Worm (Caenorhabditis elegans) whole organism, L3 larva: ENCODE measurements around the gene Y16B4A.2.

Experiments used
- ZK546.5 ChIP-seq: sonication (generic microtip); optimal IDR thresholded peaks from 2 replicates; lab custom pipeline; 2017; ENCODE audit warnings: missing biosample characterization, missing genetic modification characterization
- aly-2 ChIP-seq: fragments of 150-350 bp; optimal IDR thresholded peaks from 2 replicates; lab custom pipeline; 2014; ENCODE audit warnings: missing biosample characterization, missing genetic modification characterization
- ama-1 ChIP-seq: fragments of 150-350 bp; optimal IDR thresholded peaks from 2 replicates; lab custom pipeline; 2018
- ceh-16 ChIP-seq: sonication (generic microtip); optimal IDR thresholded peaks from 2 replicates; lab custom pipeline; 2017; ENCODE audit warnings: missing biosample characterization, missing genetic modification characterization
- ceh-82 ChIP-seq: fragments of 150-350 bp; optimal IDR thresholded peaks from 2 replicates; lab custom pipeline; 2014; ENCODE audit warnings: missing biosample characterization, missing genetic modification characterization
- ceh-9 ChIP-seq: sonication (generic microtip); optimal IDR thresholded peaks from 2 replicates; lab custom pipeline; 2018; ENCODE audit warnings: missing biosample characterization, missing genetic modification characterization
- daf-12 ChIP-seq: fragments of 150-350 bp; optimal IDR thresholded peaks from 2 replicates; lab custom pipeline; 2014; ENCODE audit warnings: missing biosample characterization, missing genetic modification reagents, missing genetic modification characterization
- egl-5 ChIP-seq: fragments of 150-350 bp; optimal IDR thresholded peaks from 2 replicates; lab custom pipeline; 2017; ENCODE audit warnings: missing biosample characterization, missing genetic modification reagents, missing genetic modification characterization, inconsistent platforms
- elt-1 ChIP-seq: fragments of 150-350 bp; optimal IDR thresholded peaks from 2 replicates; lab custom pipeline; 2014; ENCODE audit warnings: missing biosample characterization, missing genetic modification characterization
- elt-2 ChIP-seq: sonication (generic microtip); optimal IDR thresholded peaks from 2 replicates; lab custom pipeline; 2016; ENCODE audit warnings: missing genetic modification reagents, mild to moderate bottlenecking, missing genetic modification characterization, missing compliant biosample characterization
- elt-3 ChIP-seq, 3 experiments: fragments of 150-350 bp in 1 of 3; sonication (generic microtip) in 2 of 3; optimal IDR thresholded peaks; 2 replicates in 2 of 3; 4 replicates in 1 of 3; lab custom pipeline; 2014 to 2017; ENCODE audit warnings: missing biosample characterization in 3 of 3, missing genetic modification characterization in 3 of 3
- eor-1 ChIP-seq, 2 experiments: fragments of 150-350 bp; optimal IDR thresholded peaks; 2 replicates each; lab custom pipeline; 2014 to 2018; ENCODE audit warnings: missing biosample characterization in 2 of 2, missing genetic modification characterization in 2 of 2
- fkh-2 ChIP-seq: fragments of 150-350 bp; optimal IDR thresholded peaks from 2 replicates; lab custom pipeline; 2014; ENCODE audit warnings: missing biosample characterization, missing genetic modification reagents, missing genetic modification characterization
- fos-1 ChIP-seq: fragments of 150-350 bp; optimal IDR thresholded peaks from 2 replicates; lab custom pipeline; 2014; ENCODE audit warnings: missing biosample characterization, missing genetic modification characterization
- hmg-11 ChIP-seq: sonication (generic microtip); optimal IDR thresholded peaks from 2 replicates; lab custom pipeline; 2016; ENCODE audit warnings: missing genetic modification characterization, missing compliant biosample characterization
- lin-15B ChIP-seq: fragments of 150-350 bp; optimal IDR thresholded peaks from 2 replicates; lab custom pipeline; 2014; ENCODE audit warnings: missing biosample characterization, missing genetic modification characterization
- lin-39 ChIP-seq: fragments of 150-350 bp; optimal IDR thresholded peaks from 2 replicates; lab custom pipeline; 2018; ENCODE audit warnings: missing biosample characterization, missing genetic modification reagents, missing genetic modification characterization
- lsy-12 ChIP-seq: sonication (generic microtip); optimal IDR thresholded peaks from 2 replicates; lab custom pipeline; 2016; ENCODE audit warnings: mild to moderate bottlenecking, missing genetic modification characterization, missing compliant biosample characterization
- mdl-1 ChIP-seq: fragments of 150-350 bp; optimal IDR thresholded peaks from 2 replicates; lab custom pipeline; 2014; ENCODE audit warnings: missing biosample characterization, missing genetic modification characterization
- mml-1 ChIP-seq: fragments of 150-350 bp; sonication (generic microtip); optimal IDR thresholded peaks from 3 replicates; lab custom pipeline; 2014; ENCODE audit warnings: missing biosample characterization, missing genetic modification characterization
- nfya-1 ChIP-seq: sonication (generic microtip); optimal IDR thresholded peaks from 2 replicates; lab custom pipeline; 2017; ENCODE audit warnings: missing genetic modification characterization, mild to moderate bottlenecking, missing compliant biosample characterization, antibody characterized with exemption, moderate library complexity; ENCODE audit not compliant: insufficient read depth
- nhr-12 ChIP-seq: fragments of 150-350 bp; optimal IDR thresholded peaks from 2 replicates; lab custom pipeline; 2014; ENCODE audit warnings: missing biosample characterization, missing genetic modification characterization
- nhr-23 ChIP-seq: fragments of 150-350 bp; optimal IDR thresholded peaks from 2 replicates; lab custom pipeline; 2014; ENCODE audit warnings: missing biosample characterization, missing genetic modification reagents, missing genetic modification characterization
- nhr-237 ChIP-seq: fragments of 150-350 bp; optimal IDR thresholded peaks from 2 replicates; lab custom pipeline; 2014; ENCODE audit warnings: missing biosample characterization, missing genetic modification characterization
- nhr-25 ChIP-seq: sonication (generic microtip); optimal IDR thresholded peaks from 2 replicates; lab custom pipeline; 2017; ENCODE audit warnings: missing biosample characterization, missing genetic modification characterization
- nhr-28 ChIP-seq: fragments of 150-350 bp; optimal IDR thresholded peaks from 2 replicates; lab custom pipeline; 2014; ENCODE audit warnings: missing biosample characterization, missing genetic modification characterization
- nhr-43 ChIP-seq: sonication (generic microtip); optimal IDR thresholded peaks from 2 replicates; lab custom pipeline; 2016; ENCODE audit warnings: mild to moderate bottlenecking, missing genetic modification characterization, missing compliant biosample characterization; ENCODE audit not compliant: poor library complexity, severe bottlenecking
- nhr-67 ChIP-seq: fragments of 150-350 bp; optimal IDR thresholded peaks from 2 replicates; lab custom pipeline; 2014; ENCODE audit warnings: missing biosample characterization, missing genetic modification characterization
- nhr-76 ChIP-seq: fragments of 150-350 bp; sonication (generic microtip); optimal IDR thresholded peaks from 5 replicates; lab custom pipeline; 2014; ENCODE audit warnings: missing biosample characterization, missing genetic modification characterization
- nhr-77 ChIP-seq: fragments of 150-350 bp; optimal IDR thresholded peaks from 2 replicates; lab custom pipeline; 2014; ENCODE audit warnings: missing biosample characterization, missing genetic modification characterization
- pha-4 ChIP-seq: fragments of 150-350 bp; optimal IDR thresholded peaks from 2 replicates; lab custom pipeline; 2014; ENCODE audit warnings: missing biosample characterization, missing genetic modification reagents, missing genetic modification characterization
- pqm-1 ChIP-seq: fragments of 150-350 bp; optimal IDR thresholded peaks from 2 replicates; lab custom pipeline; 2017; ENCODE audit warnings: missing biosample characterization, missing genetic modification characterization, inconsistent platforms
- sea-2 ChIP-seq: fragments of 150-350 bp; sonication (generic microtip); optimal IDR thresholded peaks from 4 replicates; lab custom pipeline; 2014; ENCODE audit warnings: missing biosample characterization, missing genetic modification reagents, missing genetic modification characterization
- snpc-4 ChIP-seq: fragments of 150-350 bp; optimal IDR thresholded peaks from 2 replicates; lab custom pipeline; 2014; ENCODE audit warnings: missing biosample characterization, missing genetic modification characterization
- tbx-2 ChIP-seq: sonication (generic microtip); optimal IDR thresholded peaks from 2 replicates; lab custom pipeline; 2016; ENCODE audit warnings: mild to moderate bottlenecking, missing genetic modification characterization, missing compliant biosample characterization
- unc-39 ChIP-seq: sonication (generic microtip); optimal IDR thresholded peaks from 4 replicates; lab custom pipeline; 2017; ENCODE audit warnings: missing biosample characterization, missing genetic modification characterization
- unc-62 ChIP-seq: fragments of 150-350 bp; sonication (generic microtip); optimal IDR thresholded peaks from 4 replicates; lab custom pipeline; 2014; ENCODE audit warnings: missing biosample characterization, missing genetic modification reagents, missing genetic modification characterization
- zag-1 ChIP-seq: fragments of 150-350 bp; optimal IDR thresholded peaks from 2 replicates; lab custom pipeline; 2014; ENCODE audit warnings: missing biosample characterization, missing genetic modification characterization
- ztf-11 ChIP-seq: fragments of 150-350 bp; optimal IDR thresholded peaks from 2 replicates; lab custom pipeline; 2014; ENCODE audit warnings: missing biosample characterization, missing genetic modification characterization
- ztf-4 ChIP-seq: fragments of 150-350 bp; optimal IDR thresholded peaks from 2 replicates; lab custom pipeline; 2014; ENCODE audit warnings: missing biosample characterization, missing genetic modification characterization

Y16B4A.2 gene

ce11 chrX:14745218-14745617 is 26.4 kb downstream of the Y16B4A.2 start:
- TF ChIP-seq nhr-237 (no peak), nhr-23 (peak; percentile 89), zag-1 (no peak), nhr-43 (tag; lab: Kevin White, UChicago) (no peak), ztf-4 (tag; lab: Kevin White, UChicago) (no peak), pha-4 (tag; lab: Kevin White, UChicago) (peak; percentile 47), eor-1 (tag; optimal IDR thresholded peaks at IDR 0.05; lab: Kevin White, UChicago) (no peak), tbx-2 (tag; lab: Kevin White, UChicago) (no peak), ama-1 (no peak), nhr-76 (tag; lab: Kevin White, UChicago) (no peak), elt-3 (tag; optimal IDR thresholded peaks at IDR 0.05; lab: Kevin White, UChicago) (no peak)
- TF ChIP-seq, all 47 proteins: peak for 2

ce11 chrX:14744496-14744895 is 27.2 kb downstream of the Y16B4A.2 start:
- TF ChIP-seq unc-39 (tag; lab: Kevin White, UChicago) (no peak), fkh-2 (tag; lab: Kevin White, UChicago) (no peak), hmg-11 (tag; lab: Kevin White, UChicago) (peak; percentile 85), snpc-4 (peak; percentile 82), pqm-1 (tag; lab: Kevin White, UChicago) (peak; percentile 39), elt-2 (tag; lab: Kevin White, UChicago) (peak; percentile 15), lin-15B (peak; percentile 42), lin-39 (tag; lab: Kevin White, UChicago) (peak; percentile 89), fos-1 (tag; lab: Kevin White, UChicago) (no peak), nfya-1 (peak; percentile 62), tbx-2 (tag; lab: Kevin White, UChicago) (peak; percentile 21), pha-4 (tag; lab: Kevin White, UChicago) (peak; percentile 5), zag-1 (no peak)
- TF ChIP-seq, all 47 proteins: peak for 9

- TF ChIP-seq sea-2 (GFP tag; lab: Kevin White, UChicago) = no peak
- peak; percentile 7 for TF ChIP-seq ama-1
Measured at ce11 chrX:14743780-14744179, 27.9 kb downstream of the Y16B4A.2 start, which contains the start of gene C05G5.7. Gene C05G5.7, minus strand, starts transcription at chrX:14743780.

ce11 chrX:14743210-14743609 is 28.4 kb downstream of the Y16B4A.2 start:
- TF ChIP-seq lsy-12 (tag; lab: Kevin White, UChicago) = no peak
- no peak for TF ChIP-seq hmg-11 (tag; lab: Kevin White, UChicago)
- TF ChIP-seq daf-12 (tag; lab: Kevin White, UChicago) = no peak
- TF ChIP-seq nhr-12 (tag; lab: Kevin White, UChicago) = no peak
- TF ChIP-seq elt-1 (tag; lab: Kevin White, UChicago) = no peak
- TF ChIP-seq elt-2 (tag; lab: Kevin White, UChicago) = no peak
- TF ChIP-seq aly-2 = no peak
- TF ChIP-seq ZK546.5 = no peak
- TF ChIP-seq egl-5 (tag; lab: Kevin White, UChicago) = no peak
- peak; percentile 13 for TF ChIP-seq ama-1
- TF ChIP-seq nhr-25 (tag; lab: Kevin White, UChicago) = no peak
- TF ChIP-seq mml-1 = no peak
- no peak for TF ChIP-seq lin-15B
- TF ChIP-seq nhr-67 (tag; lab: Kevin White, UChicago) = no peak
- peak; percentile 27 for TF ChIP-seq nhr-23
- TF ChIP-seq ztf-4 (tag; lab: Kevin White, UChicago) = no peak
- TF ChIP-seq pqm-1 (tag; lab: Kevin White, UChicago) = no peak
- no peak for TF ChIP-seq snpc-4
- peak; percentile 55 for TF ChIP-seq tbx-2 (tag; lab: Kevin White, UChicago)
- no peak for TF ChIP-seq ceh-16 (tag; lab: Kevin White, UChicago)
- peak; percentile 45 for TF ChIP-seq ceh-82 (tag; lab: Kevin White, UChicago)
- TF ChIP-seq nhr-28 (tag; lab: Kevin White, UChicago) = no peak
- peak; percentile 20 for TF ChIP-seq pha-4 (tag; lab: Kevin White, UChicago)
- no peak for TF ChIP-seq fkh-2 (tag; lab: Kevin White, UChicago)

- TF ChIP-seq mdl-1 = no peak
- TF ChIP-seq ceh-9 = no peak
- TF ChIP-seq ceh-82 (tag; lab: Kevin White, UChicago) = no peak
- no peak for TF ChIP-seq ZK546.5
- TF ChIP-seq nfya-1 = no peak
- no peak for TF ChIP-seq nhr-76 (tag; lab: Kevin White, UChicago)
- TF ChIP-seq elt-2 (tag; lab: Kevin White, UChicago) = no peak
- no peak for TF ChIP-seq elt-3 (tag; optimal IDR thresholded peaks at IDR 0.05; lab: Kevin White, UChicago)
- TF ChIP-seq unc-62 (GFP tag; lab: Kevin White, UChicago) = no peak
- TF ChIP-seq eor-1 (tag; optimal IDR thresholded peaks at IDR 0.05; lab: Kevin White, UChicago) = no peak
- no peak for TF ChIP-seq nhr-77 (tag; lab: Kevin White, UChicago)
- no peak for TF ChIP-seq ztf-11 (tag; lab: Kevin White, UChicago)
- no peak for TF ChIP-seq mml-1
Measured at ce11 chrX:14740019-14740418, 31.6 kb downstream of the Y16B4A.2 start, which contains the start of gene C05G5.1. Gene C05G5.1, minus strand, starts transcription at chrX:14740119.
